Fruit fly (Drosophila melanogaster): ENCODE measurements around the gene PK2-R2.

- TF ChIP-seq CG8119 (GFP tag; IDR thresholded peaks at IDR 0.05): no peak
- no peak for TF ChIP-seq topi (GFP tag; optimal IDR thresholded peaks at IDR 0.05)
- no peak for TF ChIP-seq Lpt (GFP tag; optimal IDR thresholded peaks at IDR 0.05)
- no peak for TF ChIP-seq Eip75B (GFP tag; optimal IDR thresholded peaks at IDR 0.05)
- TF ChIP-seq CG11762 (GFP tag; optimal IDR thresholded peaks at IDR 0.05; ENCODE audit: insufficient read depth): no peak
- no peak for TF ChIP-seq CG3032 (tag; optimal IDR thresholded peaks at IDR 0.05)
- no peak for TF ChIP-seq Sox102F (GFP tag; optimal IDR thresholded peaks at IDR 0.05)
- TF ChIP-seq CG15336 (GFP tag; IDR thresholded peaks at IDR 0.05): no peak
- no peak for TF ChIP-seq achi (GFP tag; optimal IDR thresholded peaks at IDR 0.05)
- no peak for TF ChIP-seq Hr39 (GFP tag; optimal IDR thresholded peaks at IDR 0.05)
- no peak for TF ChIP-seq CG7368 (GFP tag; optimal IDR thresholded peaks at IDR 0.05)
- TF ChIP-seq CG1621 (tag; optimal IDR thresholded peaks at IDR 0.05): no peak
These were observed 35.7 kb downstream of the PK2-R2 start, which contains the start of gene CG8774 for dm6 chr3R:13298114-13298818.
